Fruit fly (Drosophila melanogaster) whole organism, prepupa: ENCODE results near the gene BRWD3.

Experiments used
- CG10631 ChIP-seq: fragments of 200-800 bp; sonication (Bioruptor generic); optimal IDR thresholded peaks from 2 replicates; lab custom pipeline; 2016; ENCODE audit warnings: missing biosample characterization, missing genetic modification characterization
- CG11762 ChIP-seq: fragments of 200-800 bp; sonication (Bioruptor generic); optimal IDR thresholded peaks from 3 replicates; lab custom pipeline; 2016; ENCODE audit warnings: missing biosample characterization, missing genetic modification characterization; ENCODE audit not compliant: insufficient read depth
- CG11902 ChIP-seq: fragments of 200-800 bp; sonication (Bioruptor generic); optimal IDR thresholded peaks from 3 replicates; lab custom pipeline; 2016; ENCODE audit warnings: missing biosample characterization, missing genetic modification characterization
- CG1621 ChIP-seq: fragments of 200-800 bp; sonication (Bioruptor generic); optimal IDR thresholded peaks from 3 replicates; lab custom pipeline; 2018; ENCODE audit warnings: missing biosample characterization, mild to moderate bottlenecking, missing genetic modification characterization
- CG3032 ChIP-seq: fragments of 200-800 bp; optimal IDR thresholded peaks from 2 replicates; lab custom pipeline; 2019; ENCODE audit warnings: missing biosample characterization, mild to moderate bottlenecking, missing genetic modification characterization, moderate library complexity
- CG31627 ChIP-seq: fragments of 200-800 bp; sonication (Bioruptor generic); optimal IDR thresholded peaks from 3 replicates; lab custom pipeline; 2016; ENCODE audit warnings: missing biosample characterization, missing genetic modification characterization
- CG32006 ChIP-seq: fragments of 200-800 bp; sonication (Bioruptor generic); optimal IDR thresholded peaks from 3 replicates; lab custom pipeline; 2017; ENCODE audit warnings: missing biosample characterization, mild to moderate bottlenecking, missing genetic modification characterization
- CG34406 ChIP-seq: fragments of 200-800 bp; sonication (Bioruptor generic); optimal IDR thresholded peaks from 3 replicates; lab custom pipeline; 2016; ENCODE audit warnings: missing biosample characterization, missing genetic modification characterization
- CG3919 ChIP-seq: fragments of 200-800 bp; sonication (Bioruptor generic); optimal IDR thresholded peaks from 3 replicates; lab custom pipeline; 2016; ENCODE audit warnings: missing biosample characterization, missing genetic modification characterization
- CG6792 ChIP-seq: fragments of 200-800 bp; sonication (Bioruptor generic); optimal IDR thresholded peaks from 3 replicates; lab custom pipeline; 2016; ENCODE audit warnings: missing biosample characterization, missing genetic modification characterization
- CG6808 ChIP-seq: fragments of 200-800 bp; sonication (Bioruptor generic); optimal IDR thresholded peaks from 3 replicates; lab custom pipeline; 2017; ENCODE audit warnings: missing biosample characterization, missing genetic modification characterization, mild to moderate bottlenecking, moderate library complexity, missing genetic modification reagents
- CG8119 ChIP-seq: fragments of 200-800 bp; sonication (Bioruptor generic); IDR thresholded peaks from 3 replicates; pipeline ENCODE4 v1.3.6; 2022; ENCODE audit warnings: missing biosample characterization, missing genetic modification characterization
- CG8632 ChIP-seq: fragments of 200-800 bp; sonication (Bioruptor generic); optimal IDR thresholded peaks from 3 replicates; lab custom pipeline; 2016; ENCODE audit warnings: missing biosample characterization, missing genetic modification characterization
- CG9139 ChIP-seq: fragments of 200-800 bp; sonication (Bioruptor generic); optimal IDR thresholded peaks from 3 replicates; lab custom pipeline; 2017; ENCODE audit warnings: missing biosample characterization, mild to moderate bottlenecking, missing genetic modification characterization
- Eip78C ChIP-seq: fragments of 200-800 bp; sonication (Bioruptor generic); peaks from one replicate; lab custom pipeline; 2016; ENCODE audit warnings: missing biosample characterization, missing genetic modification characterization
- Eip93F ChIP-seq: fragments of 200-800 bp; sonication (Bioruptor generic); optimal IDR thresholded peaks from 2 replicates; lab custom pipeline; 2016; ENCODE audit warnings: missing biosample characterization, mild to moderate bottlenecking, missing genetic modification characterization
- Ets21C ChIP-seq: fragments of 200-800 bp; sonication (Bioruptor generic); optimal IDR thresholded peaks from 3 replicates; lab custom pipeline; 2016; ENCODE audit warnings: missing biosample characterization, missing genetic modification characterization
- Ets96B ChIP-seq: fragments of 200-800 bp; optimal IDR thresholded peaks from 2 replicates; lab custom pipeline; 2019; ENCODE audit warnings: missing biosample characterization, mild to moderate bottlenecking, missing genetic modification characterization, moderate library complexity
- Lpt ChIP-seq: fragments of 200-800 bp; sonication (Bioruptor generic); optimal IDR thresholded peaks from 3 replicates; lab custom pipeline; 2016; ENCODE audit warnings: missing biosample characterization, missing genetic modification characterization
- Sox102F ChIP-seq: fragments of 200-800 bp; sonication (Bioruptor generic); optimal IDR thresholded peaks from 2 replicates; lab custom pipeline; 2016; ENCODE audit warnings: missing biosample characterization, mild to moderate bottlenecking, missing genetic modification characterization
- Sox14 ChIP-seq: fragments of 200-800 bp; sonication (Bioruptor generic); optimal IDR thresholded peaks from 3 replicates; lab custom pipeline; 2016; ENCODE audit warnings: missing biosample characterization, missing genetic modification characterization
- acj6 ChIP-seq: fragments of 200-800 bp; sonication (Bioruptor generic); optimal IDR thresholded peaks from 3 replicates; lab custom pipeline; 2016; ENCODE audit warnings: missing biosample characterization, missing genetic modification characterization
- cyc ChIP-seq: fragments of 200-800 bp; sonication (Bioruptor generic); optimal IDR thresholded peaks from 3 replicates; lab custom pipeline; 2016; ENCODE audit warnings: missing biosample characterization, missing genetic modification characterization
- esn ChIP-seq: fragments of 200-800 bp; sonication (Bioruptor generic); optimal IDR thresholded peaks from 2 replicates; lab custom pipeline; 2016; ENCODE audit warnings: missing biosample characterization, mild to moderate bottlenecking, missing genetic modification characterization, moderate library complexity
- fd85E ChIP-seq: fragments of 200-800 bp; sonication (Bioruptor generic); optimal IDR thresholded peaks from 3 replicates; lab custom pipeline; 2016; ENCODE audit warnings: missing biosample characterization, missing genetic modification characterization
- lz ChIP-seq: fragments of 200-800 bp; sonication (Bioruptor generic); optimal IDR thresholded peaks from 3 replicates; lab custom pipeline; 2016; ENCODE audit warnings: missing biosample characterization, missing genetic modification characterization
- net ChIP-seq: fragments of 200-800 bp; sonication (Bioruptor generic); optimal IDR thresholded peaks from 3 replicates; lab custom pipeline; 2016; ENCODE audit warnings: missing biosample characterization, missing genetic modification characterization
- pdm3 ChIP-seq: fragments of 200-800 bp; sonication (Bioruptor generic); optimal IDR thresholded peaks from 3 replicates; lab custom pipeline; 2016; ENCODE audit warnings: missing biosample characterization, missing genetic modification characterization
- ss ChIP-seq, 2 experiments: fragments of 200-800 bp; sonication (Bioruptor generic); optimal IDR thresholded peaks; 2 replicates in 1 of 2; 3 replicates in 1 of 2; lab custom pipeline; 2017 to 2018; ENCODE audit warnings: mild to moderate bottlenecking in 2 of 2, missing biosample characterization in 2 of 2, missing genetic modification characterization in 2 of 2, moderate library complexity in 1 of 2
- topi ChIP-seq: fragments of 200-800 bp; sonication (Bioruptor generic); optimal IDR thresholded peaks from 3 replicates; lab custom pipeline; 2016; ENCODE audit warnings: missing biosample characterization, missing genetic modification characterization
- vri ChIP-seq: fragments of 200-800 bp; sonication (Bioruptor generic); optimal IDR thresholded peaks from 3 replicates; lab custom pipeline; 2016; ENCODE audit warnings: missing biosample characterization, mild to moderate bottlenecking, missing genetic modification characterization

BRWD3 gene

dm6 chr3R:24375561-24375960 is 56.8 kb downstream of the BRWD3 start, which contains the start of gene CG17781:
Gene CG17781, minus strand, starts transcription at chr3R:24375661.
- TF ChIP-seq Eip78C (no peak), esn (GFP tag; lab: Kevin White, UChicago) (no peak), CG3032 (tag; lab: Kevin White, UChicago) (no peak), CG9139 (GFP tag; lab: Kevin White, UChicago) (no peak), lz (no peak), cyc (no peak), CG10631 (GFP tag; lab: Kevin White, UChicago) (no peak), CG6808 (GFP tag; lab: Kevin White, UChicago) (no peak), CG32006 (GFP tag; lab: Kevin White, UChicago) (no peak), acj6 (GFP tag; lab: Kevin White, UChicago) (no peak), topi (GFP tag; lab: Kevin White, UChicago) (no peak), Sox14 (GFP tag; lab: Kevin White, UChicago) (no peak), CG11902 (GFP tag; lab: Kevin White, UChicago) (no peak), CG31627 (GFP tag; lab: Kevin White, UChicago) (no peak), fd85E (GFP tag; lab: Kevin White, UChicago) (no peak), pdm3 (GFP tag; lab: Kevin White, UChicago) (no peak)

- TF ChIP-seq Sox102F (GFP tag; lab: Kevin White, UChicago) (no peak), Lpt (GFP tag; lab: Kevin White, UChicago) (no peak), net (GFP tag; lab: Kevin White, UChicago) (no peak), CG8632 (GFP tag; lab: Kevin White, UChicago) (no peak), topi (GFP tag; lab: Kevin White, UChicago) (no peak), Ets96B (tag; lab: Kevin White, UChicago) (no peak), Ets21C (no peak), CG3032 (tag; lab: Kevin White, UChicago) (no peak), CG8119 (GFP tag; lab: Robert Waterston, UW) (no peak), CG1621 (tag; lab: Kevin White, UChicago) (no peak), CG11762 (GFP tag; lab: Kevin White, UChicago) (no peak), CG3919 (no peak), CG6792 (GFP tag; lab: Kevin White, UChicago) (no peak), CG34406 (GFP tag; lab: Kevin White, UChicago) (no peak), Eip93F (no peak), vri (no peak), ss (GFP tag; optimal IDR thresholded peaks at IDR 0.05; lab: Kevin White, UChicago) (no peak)
These were observed 57.8 kb downstream of the BRWD3 start, which contains the start of gene CG33342 for dm6 chr3R:24376565-24376964. Gene CG33342, plus strand, starts transcription at chr3R:24376865.
